Fruit fly (Drosophila melanogaster) whole organism, prepupa: ENCODE results near the gene CG33270.
A peak's percentile ranks its signal among the peaks of the same experiment; 100 is the strongest.

ENCODE experiments used
- CG10631 ChIP-seq: fragments of 200-800 bp; sonication (Bioruptor generic); optimal IDR thresholded peaks from 2 replicates; lab custom pipeline; 2016; ENCODE audit warnings: missing biosample characterization, missing genetic modification characterization
- CG11294 ChIP-seq: fragments of 200-800 bp; sonication (Bioruptor generic); IDR thresholded peaks from 2 replicates; pipeline ENCODE4 v1.3.6; 2022; ENCODE audit warnings: missing biosample characterization, missing genetic modification characterization
- CG11902 ChIP-seq: fragments of 200-800 bp; sonication (Bioruptor generic); optimal IDR thresholded peaks from 3 replicates; lab custom pipeline; 2016; ENCODE audit warnings: missing biosample characterization, missing genetic modification characterization
- CG15336 ChIP-seq: fragments of 200-800 bp; sonication (Bioruptor generic); IDR thresholded peaks from 2 replicates; pipeline ENCODE4 v1.3.6; 2022; ENCODE audit warnings: missing biosample characterization, missing genetic modification characterization
- CG1621 ChIP-seq: fragments of 200-800 bp; sonication (Bioruptor generic); optimal IDR thresholded peaks from 3 replicates; lab custom pipeline; 2018; ENCODE audit warnings: missing biosample characterization, mild to moderate bottlenecking, missing genetic modification characterization
- CG3032 ChIP-seq: fragments of 200-800 bp; optimal IDR thresholded peaks from 2 replicates; lab custom pipeline; 2019; ENCODE audit warnings: missing biosample characterization, mild to moderate bottlenecking, missing genetic modification characterization, moderate library complexity
- CG31627 ChIP-seq: fragments of 200-800 bp; sonication (Bioruptor generic); optimal IDR thresholded peaks from 3 replicates; lab custom pipeline; 2016; ENCODE audit warnings: missing biosample characterization, missing genetic modification characterization
- CG34406 ChIP-seq: fragments of 200-800 bp; sonication (Bioruptor generic); optimal IDR thresholded peaks from 3 replicates; lab custom pipeline; 2016; ENCODE audit warnings: missing biosample characterization, missing genetic modification characterization
- CG3919 ChIP-seq: fragments of 200-800 bp; sonication (Bioruptor generic); optimal IDR thresholded peaks from 3 replicates; lab custom pipeline; 2016; ENCODE audit warnings: missing biosample characterization, missing genetic modification characterization
- CG6163 ChIP-seq: fragments of 200-800 bp; sonication (Bioruptor generic); IDR thresholded peaks from 3 replicates; pipeline ENCODE4 v1.3.6; 2022; ENCODE audit warnings: missing biosample characterization, missing genetic modification characterization
- CG6276 ChIP-seq: fragments of 200-800 bp; sonication (Bioruptor generic); optimal IDR thresholded peaks from 2 replicates; lab custom pipeline; 2017; ENCODE audit warnings: missing biosample characterization, mild to moderate bottlenecking, missing genetic modification characterization
- CG6808 ChIP-seq: fragments of 200-800 bp; sonication (Bioruptor generic); optimal IDR thresholded peaks from 3 replicates; lab custom pipeline; 2017; ENCODE audit warnings: missing biosample characterization, missing genetic modification characterization, mild to moderate bottlenecking, moderate library complexity, missing genetic modification reagents
- CG6854 ChIP-seq: fragments of 200-800 bp; sonication (Bioruptor generic); optimal IDR thresholded peaks from 2 replicates; lab custom pipeline; 2017; ENCODE audit warnings: missing biosample characterization, mild to moderate bottlenecking, missing genetic modification characterization
- CG7368 ChIP-seq: fragments of 200-800 bp; sonication (Bioruptor generic); optimal IDR thresholded peaks from 3 replicates; lab custom pipeline; 2016; ENCODE audit warnings: missing biosample characterization, missing genetic modification characterization
- CG8119 ChIP-seq: fragments of 200-800 bp; sonication (Bioruptor generic); IDR thresholded peaks from 3 replicates; pipeline ENCODE4 v1.3.6; 2022; ENCODE audit warnings: missing biosample characterization, missing genetic modification characterization
- Eip78C ChIP-seq: fragments of 200-800 bp; sonication (Bioruptor generic); peaks from one replicate; lab custom pipeline; 2016; ENCODE audit warnings: missing biosample characterization, missing genetic modification characterization
- Eip93F ChIP-seq: fragments of 200-800 bp; sonication (Bioruptor generic); optimal IDR thresholded peaks from 2 replicates; lab custom pipeline; 2016; ENCODE audit warnings: missing biosample characterization, mild to moderate bottlenecking, missing genetic modification characterization
- Ets21C ChIP-seq: fragments of 200-800 bp; sonication (Bioruptor generic); optimal IDR thresholded peaks from 3 replicates; lab custom pipeline; 2016; ENCODE audit warnings: missing biosample characterization, missing genetic modification characterization
- Gug ChIP-seq: fragments of 200-800 bp; sonication (Bioruptor generic); IDR thresholded peaks from 2 replicates; pipeline ENCODE4 v1.3.6; 2022; ENCODE audit warnings: missing biosample characterization, missing genetic modification characterization
- Hr4 ChIP-seq: fragments of 200-800 bp; sonication (Bioruptor generic); optimal IDR thresholded peaks from 3 replicates; lab custom pipeline; 2016; ENCODE audit warnings: missing biosample characterization, missing genetic modification characterization
- Met ChIP-seq: fragments of 200-800 bp; sonication (Bioruptor generic); optimal IDR thresholded peaks from 3 replicates; lab custom pipeline; 2016; ENCODE audit warnings: missing biosample characterization, missing genetic modification characterization
- Sox102F ChIP-seq: fragments of 200-800 bp; sonication (Bioruptor generic); optimal IDR thresholded peaks from 2 replicates; lab custom pipeline; 2016; ENCODE audit warnings: missing biosample characterization, mild to moderate bottlenecking, missing genetic modification characterization
- Sox14 ChIP-seq: fragments of 200-800 bp; sonication (Bioruptor generic); optimal IDR thresholded peaks from 3 replicates; lab custom pipeline; 2016; ENCODE audit warnings: missing biosample characterization, missing genetic modification characterization
- Sox15 ChIP-seq: fragments of 200-800 bp; sonication (Bioruptor generic); optimal IDR thresholded peaks from 3 replicates; lab custom pipeline; 2016; ENCODE audit warnings: missing biosample characterization, missing genetic modification characterization
- achi ChIP-seq: fragments of 200-800 bp; sonication (Bioruptor generic); optimal IDR thresholded peaks from 3 replicates; lab custom pipeline; 2016; ENCODE audit warnings: missing biosample characterization, missing genetic modification characterization
- acj6 ChIP-seq: fragments of 200-800 bp; sonication (Bioruptor generic); optimal IDR thresholded peaks from 3 replicates; lab custom pipeline; 2016; ENCODE audit warnings: missing biosample characterization, missing genetic modification characterization
- cyc ChIP-seq: fragments of 200-800 bp; sonication (Bioruptor generic); optimal IDR thresholded peaks from 3 replicates; lab custom pipeline; 2016; ENCODE audit warnings: missing biosample characterization, missing genetic modification characterization
- dac ChIP-seq: fragments of 200-800 bp; sonication (Bioruptor generic); optimal IDR thresholded peaks from 2 replicates; lab custom pipeline; 2017; ENCODE audit warnings: missing biosample characterization, mild to moderate bottlenecking, missing genetic modification characterization
- dsx ChIP-seq: fragments of 200-800 bp; optimal IDR thresholded peaks from 3 replicates; lab custom pipeline; 2019; ENCODE audit warnings: missing biosample characterization, mild to moderate bottlenecking, missing genetic modification characterization, moderate library complexity; ENCODE audit not compliant: poor library complexity, severe bottlenecking
- eg ChIP-seq: fragments of 200-800 bp; sonication (Bioruptor generic); IDR thresholded peaks from 3 replicates; pipeline ENCODE4 v1.3.6; 2022; ENCODE audit warnings: missing biosample characterization, missing genetic modification characterization
- fd85E ChIP-seq: fragments of 200-800 bp; sonication (Bioruptor generic); optimal IDR thresholded peaks from 3 replicates; lab custom pipeline; 2016; ENCODE audit warnings: missing biosample characterization, missing genetic modification characterization
- fkh ChIP-seq: fragments of 200-800 bp; sonication (Bioruptor generic); optimal IDR thresholded peaks from 3 replicates; lab custom pipeline; 2017; ENCODE audit warnings: missing biosample characterization, mild to moderate bottlenecking, missing genetic modification characterization, moderate library complexity
- lz ChIP-seq: fragments of 200-800 bp; sonication (Bioruptor generic); optimal IDR thresholded peaks from 3 replicates; lab custom pipeline; 2016; ENCODE audit warnings: missing biosample characterization, missing genetic modification characterization
- net ChIP-seq: fragments of 200-800 bp; sonication (Bioruptor generic); optimal IDR thresholded peaks from 3 replicates; lab custom pipeline; 2016; ENCODE audit warnings: missing biosample characterization, missing genetic modification characterization
- pdm3 ChIP-seq: fragments of 200-800 bp; sonication (Bioruptor generic); optimal IDR thresholded peaks from 3 replicates; lab custom pipeline; 2016; ENCODE audit warnings: missing biosample characterization, missing genetic modification characterization
- salr ChIP-seq, 2 experiments: fragments of 200-800 bp; sonication (Bioruptor generic); optimal IDR thresholded peaks; 3 replicates each; lab custom pipeline; 2016 to 2018; ENCODE audit warnings: missing biosample characterization in 2 of 2, missing genetic modification characterization in 2 of 2, mild to moderate bottlenecking in 1 of 2
- ss ChIP-seq, 2 experiments: fragments of 200-800 bp; sonication (Bioruptor generic); optimal IDR thresholded peaks; 2 replicates in 1 of 2; 3 replicates in 1 of 2; lab custom pipeline; 2017 to 2018; ENCODE audit warnings: mild to moderate bottlenecking in 2 of 2, missing biosample characterization in 2 of 2, missing genetic modification characterization in 2 of 2, moderate library complexity in 1 of 2
- svp ChIP-seq: fragments of 200-800 bp; sonication (Bioruptor generic); peaks from one replicate; lab custom pipeline; 2016; ENCODE audit warnings: missing biosample characterization, missing genetic modification characterization
- topi ChIP-seq: fragments of 200-800 bp; sonication (Bioruptor generic); optimal IDR thresholded peaks from 3 replicates; lab custom pipeline; 2016; ENCODE audit warnings: missing biosample characterization, missing genetic modification characterization

CG33270 gene

DNA sequence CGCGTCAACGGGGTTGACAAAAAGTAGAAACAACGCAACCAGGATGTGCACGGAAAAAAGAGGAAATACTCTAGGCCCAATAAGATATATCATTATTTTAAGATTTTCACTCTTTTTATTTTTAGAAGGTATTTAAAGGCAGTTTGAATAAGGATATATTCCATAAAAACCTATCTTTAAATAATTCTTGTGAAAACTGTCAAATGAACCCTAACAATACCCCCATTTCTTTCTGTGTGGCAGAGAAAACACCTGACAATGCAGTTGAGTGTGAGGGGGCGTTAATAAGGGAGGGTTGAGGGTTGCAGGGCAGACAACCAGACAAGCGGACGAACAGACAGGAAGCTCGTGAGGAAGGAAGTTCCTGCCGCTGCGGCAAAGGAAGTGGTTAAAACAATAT lies 26.5 kb downstream of the CG33270 start (continued):
- TF ChIP-seq achi (GFP tag; lab: Kevin White, UChicago), result peak; percentile 51
- TF ChIP-seq CG1621, result peak; percentile 31
- peak; percentile 75; the same call in 2 of the 3 replicates for TF ChIP-seq CG6163 (GFP tag; lab: Robert Waterston, UW)
- TF ChIP-seq cyc, result peak; percentile 52
- TF ChIP-seq CG10631, result peak; percentile 54
- peak; percentile 59 for TF ChIP-seq pdm3 (GFP tag; lab: Kevin White, UChicago)
- TF ChIP-seq ss (GFP tag; optimal IDR thresholded peaks at IDR 0.05; lab: Kevin White, UChicago), result peak; percentile 21 to 64
- peak; percentile 10 for TF ChIP-seq CG11902
- no peak for TF ChIP-seq CG6854
- peak; percentile 47 for TF ChIP-seq acj6
- peak; percentile 16 for TF ChIP-seq Sox15 (GFP tag; lab: Kevin White, UChicago)
- peak; percentile 76 for TF ChIP-seq CG15336 (GFP tag; lab: Robert Waterston, UW)
- no peak for TF ChIP-seq Eip93F (GFP tag; lab: Kevin White, UChicago)
- peak; percentile 34 for TF ChIP-seq dac (GFP tag; lab: Kevin White, UChicago)
- peak; percentile 50 for TF ChIP-seq CG3032
- no peak for TF ChIP-seq fd85E (GFP tag; lab: Kevin White, UChicago)
- TF ChIP-seq dsx (GFP tag; lab: Kevin White, UChicago), result peak; percentile 51
- TF ChIP-seq svp, result peak; percentile 76
- TF ChIP-seq CG31627 (GFP tag; lab: Kevin White, UChicago), result peak; percentile 53
- TF ChIP-seq CG11294, result no peak
- peak; percentile 65 for TF ChIP-seq CG3919 (GFP tag; lab: Kevin White, UChicago)
- TF ChIP-seq salr (GFP tag; optimal IDR thresholded peaks at IDR 0.05; lab: Kevin White, UChicago), result peak; percentile 33 to 34
- peak; percentile 43 for TF ChIP-seq Sox102F (GFP tag; lab: Kevin White, UChicago)
- TF ChIP-seq eg, result peak; percentile 81
- TF ChIP-seq Sox14 (GFP tag; lab: Kevin White, UChicago), result peak; percentile 53
- peak; percentile 63 for TF ChIP-seq net (GFP tag; lab: Kevin White, UChicago)
- TF ChIP-seq CG34406 (GFP tag; lab: Kevin White, UChicago), result peak; percentile 51
- TF ChIP-seq Met (GFP tag; lab: Kevin White, UChicago), result peak; percentile 48
- no peak for TF ChIP-seq Ets21C (GFP tag; lab: Kevin White, UChicago)
- TF ChIP-seq CG6808 (GFP tag; lab: Kevin White, UChicago), result peak; percentile 58

dm6 chr3L:11550359-11551056 lies 27.9 kb downstream of the CG33270 start:
- TF ChIP-seq CG6163 (GFP tag; lab: Robert Waterston, UW) (0 out of 3 replicates have a peak, but pooled peaks have one; percentile 24), ss (GFP tag; optimal IDR thresholded peaks at IDR 0.05; lab: Kevin White, UChicago) (no peak), CG7368 (no peak), topi (no peak), Eip93F (GFP tag; lab: Kevin White, UChicago) (no peak), fkh (GFP tag; lab: Kevin White, UChicago) (peak; percentile 66)

dm6 chr3L:11549432-11549831 lies 29.0 kb downstream of the CG33270 start:
- TF ChIP-seq Gug (peak; percentile 13; the same call in 1 of the 2 replicates), Hr4 (GFP tag; lab: Kevin White, UChicago) (no peak), CG8119 (GFP tag; lab: Robert Waterston, UW) (peak; percentile 55; the same call in 2 of the 3 replicates), lz (GFP tag; lab: Kevin White, UChicago) (no peak), CG6276 (peak; percentile 22), dsx (GFP tag; lab: Kevin White, UChicago) (no peak), CG15336 (GFP tag; lab: Robert Waterston, UW) (0 out of 2 replicates have a peak, but pooled peaks have one; percentile 27), eg (peak; percentile 61; the same call in 2 of the 3 replicates), Eip78C (GFP tag; lab: Kevin White, UChicago) (peak; percentile 11)
